Fruit fly (Drosophila melanogaster): Measurements from ENCODE around the gene Ccdc85.

Gene Ccdc85

DNA sequence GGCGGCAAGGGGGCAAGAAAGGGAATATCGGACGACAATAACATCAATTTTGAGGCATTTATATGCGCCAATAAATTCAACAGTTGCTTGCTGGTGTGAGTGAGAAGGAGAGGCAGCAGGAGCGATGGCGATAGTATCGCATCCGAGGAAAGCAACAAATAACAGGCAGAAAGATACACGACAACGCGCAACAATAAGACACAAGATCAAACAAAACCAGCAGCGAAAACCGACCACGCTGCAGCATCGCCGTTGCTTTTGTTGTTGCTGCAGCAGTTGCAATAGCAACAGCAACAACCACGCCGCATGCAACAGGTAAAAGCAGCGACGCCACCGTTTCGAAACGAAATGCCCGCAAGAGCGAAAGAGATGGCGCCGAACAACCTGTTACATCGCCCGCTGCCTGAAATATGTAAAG is 1.4 kb downstream of the Ccdc85 start:
- TF ChIP-seq trh (GFP tag; optimal IDR thresholded peaks at IDR 0.05) (no peak), grau (tag; optimal IDR thresholded peaks at IDR 0.05) (no peak), Vsx1 (GFP tag; optimal IDR thresholded peaks at IDR 0.05) (no peak), Spps (tag; optimal IDR thresholded peaks at IDR 0.05) (no peak), sug (tag; optimal IDR thresholded peaks at IDR 0.05) (no peak), Dll (GFP tag; IDR thresholded peaks at IDR 0.05; ENCODE audit: partially characterized antibody) (peak; percentile 54; the same call in 1 of the 4 replicates), Sox100B (GFP tag; optimal IDR thresholded peaks at IDR 0.05) (no peak), sna (GFP tag; IDR thresholded peaks at IDR 0.05; ENCODE audit: partially characterized antibody) (0 out of 2 replicates have a peak, but pooled peaks have one; percentile 35), Hr78 (GFP tag; optimal IDR thresholded peaks at IDR 0.05) (no peak), jigr1 (GFP tag; IDR thresholded peaks at IDR 0.05) (no peak), Doc3 (GFP tag; IDR thresholded peaks at IDR 0.05; ENCODE audit: partially characterized antibody) (peak; percentile 49; the same call in 2 of the 3 replicates), grn (GFP tag; optimal IDR thresholded peaks at IDR 0.05) (no peak), CG17802 (tag; optimal IDR thresholded peaks at IDR 0.05) (no peak), ase (GFP tag; IDR thresholded peaks at IDR 0.05) (no peak), so (GFP tag; IDR thresholded peaks at IDR 0.05) (no peak), B-H1 (GFP tag; IDR thresholded peaks at IDR 0.05) (no peak), scrt (GFP tag; optimal IDR thresholded peaks at IDR 0.05) (peak; percentile 45), Max (GFP tag; optimal IDR thresholded peaks at IDR 0.05) (no peak), CG3995 (GFP tag; optimal IDR thresholded peaks at IDR 0.05) (no peak), D (optimal IDR thresholded peaks at IDR 0.05) (peak; percentile 91), D (GFP tag; optimal IDR thresholded peaks at IDR 0.05) (no peak), CG6791 (GFP tag; IDR thresholded peaks at IDR 0.05; ENCODE audit: partially characterized antibody) (0 out of 3 replicates have a peak, but pooled peaks have one; percentile 4), Nf-YB (GFP tag; optimal IDR thresholded peaks at IDR 0.05) (peak; percentile 53), fd64A (GFP tag; optimal IDR thresholded peaks at IDR 0.05) (no peak), klu (GFP tag; IDR thresholded peaks at IDR 0.05) (no peak), unpg (GFP tag; optimal IDR thresholded peaks at IDR 0.05) (no peak), CG3838 (GFP tag; optimal IDR thresholded peaks at IDR 0.05) (peak; percentile 41), stwl (tag; optimal IDR thresholded peaks at IDR 0.05) (no peak), pzg (GFP tag; optimal IDR thresholded peaks at IDR 0.05) (no peak), br (optimal IDR thresholded peaks at IDR 0.05) (no peak), CG16813 (GFP tag; IDR thresholded peaks at IDR 0.05; ENCODE audit: partially characterized antibody) (peak; percentile 31; the same call in 1 of the 3 replicates), CG2129 (GFP tag; IDR thresholded peaks at IDR 0.05; ENCODE audit: partially characterized antibody) (peak; percentile 31; the same call in 1 of the 2 replicates), nau (GFP tag; optimal IDR thresholded peaks at IDR 0.05) (no peak), CG10543 (GFP tag; optimal IDR thresholded peaks at IDR 0.05) (no peak), CG8290 (GFP tag; optimal IDR thresholded peaks at IDR 0.05) (no peak), CG8290 (tag; optimal IDR thresholded peaks at IDR 0.05) (no peak), Bteb2 (GFP tag; optimal IDR thresholded peaks at IDR 0.05) (no peak), CG5245 (GFP tag; optimal IDR thresholded peaks at IDR 0.05) (no peak), Eip74EF (GFP tag; optimal IDR thresholded peaks at IDR 0.05) (no peak), CG8944 (GFP tag; optimal IDR thresholded peaks at IDR 0.05) (no peak), ara (GFP tag; IDR thresholded peaks at IDR 0.05) (no peak), trem (tag; optimal IDR thresholded peaks at IDR 0.05) (no peak), hbn (GFP tag; IDR thresholded peaks at IDR 0.05; ENCODE audit: partially characterized antibody) (no peak; the same call in 1 of the 2 replicates), dmrt99B (tag; optimal IDR thresholded peaks at IDR 0.05) (no peak), dimm (GFP tag; IDR thresholded peaks at IDR 0.05) (no peak), HLHmδ (GFP tag; optimal IDR thresholded peaks at IDR 0.05) (no peak), CG34422 (GFP tag; IDR thresholded peaks at IDR 0.05) (no peak), Dad (GFP tag; optimal IDR thresholded peaks at IDR 0.05) (no peak), lov (optimal IDR thresholded peaks at IDR 0.05) (no peak), lov (GFP tag; IDR thresholded peaks at IDR 0.05) (no peak), CG16779 (GFP tag; IDR thresholded peaks at IDR 0.05) (no peak)

Measured in whole organism, embryonic.